Fruit fly (Drosophila melanogaster) whole organism, embryonic: ENCODE data around the gene Lsp2.

Experiments used
- Asciz ChIP-seq: fragments of 200-800 bp; sonication (Bioruptor generic); optimal IDR thresholded peaks from 2 replicates; lab custom pipeline; 2017; ENCODE audit warnings: missing biosample characterization, mild to moderate bottlenecking, missing genetic modification characterization, missing genetic modification reagents
- Bdp1 ChIP-seq: fragments of 200-800 bp; sonication (Bioruptor generic); optimal IDR thresholded peaks from 3 replicates; lab custom pipeline; 2016; ENCODE audit warnings: missing biosample characterization, missing genetic modification characterization
- Bteb2 ChIP-seq: fragments of 200-800 bp; sonication (Bioruptor generic); optimal IDR thresholded peaks from 2 replicates; lab custom pipeline; 2016; ENCODE audit warnings: missing biosample characterization, missing genetic modification characterization
- CG10209 ChIP-seq: fragments of 200-800 bp; sonication (Bioruptor generic); optimal IDR thresholded peaks from 3 replicates; lab custom pipeline; 2017; ENCODE audit warnings: missing biosample characterization, mild to moderate bottlenecking, missing genetic modification characterization, missing genetic modification reagents
- CG1024 ChIP-seq: fragments of 200-800 bp; sonication (Bioruptor generic); IDR thresholded peaks from 2 replicates; pipeline ENCODE4 v1.3.6; 2022; ENCODE audit warnings: missing biosample characterization, missing genetic modification characterization
- CG10267 ChIP-seq: fragments of 200-800 bp; sonication (Bioruptor generic); optimal IDR thresholded peaks from 2 replicates; lab custom pipeline; 2018; ENCODE audit warnings: missing biosample characterization, mild to moderate bottlenecking, missing genetic modification characterization, moderate library complexity
- CG10654 ChIP-seq: fragments of 200-800 bp; sonication (Bioruptor generic); optimal IDR thresholded peaks from 2 replicates; lab custom pipeline; 2016; ENCODE audit warnings: missing biosample characterization, missing genetic modification characterization
- CG11085 ChIP-seq: fragments of 200-800 bp; sonication (Bioruptor generic); IDR thresholded peaks from 2 replicates; pipeline ENCODE4 v1.3.6; 2022; ENCODE audit warnings: missing biosample characterization, missing genetic modification characterization
- CG11504 ChIP-seq: fragments of 200-800 bp; sonication (Bioruptor generic); optimal IDR thresholded peaks from 3 replicates; lab custom pipeline; 2019; ENCODE audit warnings: missing biosample characterization, mild to moderate bottlenecking, missing genetic modification characterization, moderate library complexity
- CG11560 ChIP-seq: fragments of 200-800 bp; sonication (Bioruptor generic); IDR thresholded peaks from 3 replicates; pipeline ENCODE4 v1.3.6; 2022; ENCODE audit warnings: missing biosample characterization, missing genetic modification characterization
- CG11695 ChIP-seq: fragments of 200-800 bp; sonication (Bioruptor generic); IDR thresholded peaks from 3 replicates; pipeline ENCODE4 v1.3.6; 2022; ENCODE audit warnings: missing biosample characterization, missing genetic modification characterization
- CG12744 ChIP-seq: fragments of 200-800 bp; sonication (Bioruptor generic); optimal IDR thresholded peaks from 2 replicates; lab custom pipeline; 2016; ENCODE audit warnings: missing biosample characterization, missing genetic modification characterization
- CG13424 ChIP-seq: fragments of 200-800 bp; sonication (Bioruptor generic); optimal IDR thresholded peaks from 2 replicates; lab custom pipeline; 2019; ENCODE audit warnings: missing biosample characterization, mild to moderate bottlenecking, missing genetic modification characterization, moderate library complexity
- CG15269 ChIP-seq: fragments of 200-800 bp; sonication (Bioruptor generic); optimal IDR thresholded peaks from 2 replicates; lab custom pipeline; 2018; ENCODE audit warnings: missing biosample characterization, mild to moderate bottlenecking, missing genetic modification characterization, moderate library complexity
- CG1602 ChIP-seq: fragments of 200-800 bp; sonication (Bioruptor generic); optimal IDR thresholded peaks from 3 replicates; lab custom pipeline; 2016; ENCODE audit warnings: missing biosample characterization, missing genetic modification characterization
- CG16863 ChIP-seq: fragments of 200-800 bp; sonication (Bioruptor generic); optimal IDR thresholded peaks from 3 replicates; lab custom pipeline; 2016; ENCODE audit warnings: missing biosample characterization, missing genetic modification characterization
- CG17361 ChIP-seq: fragments of 200-800 bp; sonication (Bioruptor generic); IDR thresholded peaks from 3 replicates; pipeline ENCODE4 v1.3.6; 2022; ENCODE audit warnings: missing biosample characterization, missing genetic modification characterization
- CG1832 ChIP-seq: fragments of 200-800 bp; sonication (Bioruptor generic); optimal IDR thresholded peaks from 2 replicates; lab custom pipeline; 2017; ENCODE audit warnings: missing biosample characterization, mild to moderate bottlenecking, missing genetic modification characterization, inconsistent platforms
- CG2120 ChIP-seq: fragments of 200-800 bp; sonication (Bioruptor generic); optimal IDR thresholded peaks from 3 replicates; lab custom pipeline; 2016; ENCODE audit warnings: missing biosample characterization, missing genetic modification characterization
- CG30403 ChIP-seq: fragments of 200-800 bp; sonication (Bioruptor generic); optimal IDR thresholded peaks from 3 replicates; lab custom pipeline; 2016; ENCODE audit warnings: missing biosample characterization, missing genetic modification characterization
- CG4820 ChIP-seq: fragments of 200-800 bp; sonication (Bioruptor generic); optimal IDR thresholded peaks from 3 replicates; lab custom pipeline; 2016; ENCODE audit warnings: missing biosample characterization, missing genetic modification characterization
- CG6689 ChIP-seq: fragments of 200-800 bp; sonication (Bioruptor generic); IDR thresholded peaks from 2 replicates; pipeline ENCODE4 v1.3.6; 2022; ENCODE audit warnings: missing biosample characterization, missing genetic modification characterization
- CG7839 ChIP-seq: fragments of 200-800 bp; sonication (Bioruptor generic); optimal IDR thresholded peaks from 3 replicates; lab custom pipeline; 2018; ENCODE audit warnings: missing biosample characterization, mild to moderate bottlenecking, missing genetic modification characterization, moderate library complexity
- Camta ChIP-seq: fragments of 200-800 bp; sonication (Bioruptor generic); optimal IDR thresholded peaks from 2 replicates; lab custom pipeline; 2016; ENCODE audit warnings: missing biosample characterization, missing genetic modification characterization
- D ChIP-seq, 2 experiments: fragments of 200-800 bp in 1 of 2; fragments of >200 bp in 1 of 2; sonication (Bioruptor generic) in 1 of 2; optimal IDR thresholded peaks; 2 replicates in 1 of 2; 3 replicates in 1 of 2; lab custom pipeline; 2017; ENCODE audit warnings: mild to moderate bottlenecking in 1 of 2, missing biosample characterization in 1 of 2, missing genetic modification characterization in 1 of 2, missing genetic modification reagents in 1 of 2
- E2f1 ChIP-seq: fragments of 200-800 bp; sonication (Bioruptor generic); IDR thresholded peaks from 2 replicates; pipeline ENCODE4 v1.3.6; 2022; ENCODE audit warnings: missing biosample characterization, missing genetic modification characterization
- E2f2 ChIP-seq: fragments of 200-800 bp; sonication (Bioruptor generic); IDR thresholded peaks from 2 replicates; pipeline ENCODE4 v1.3.6; 2022; ENCODE audit warnings: missing biosample characterization, missing genetic modification characterization
- HLHmδ ChIP-seq: fragments of 200-800 bp; sonication (Bioruptor generic); optimal IDR thresholded peaks from 2 replicates; lab custom pipeline; 2018; ENCODE audit warnings: missing biosample characterization, mild to moderate bottlenecking, missing genetic modification characterization, moderate library complexity
- Hmr ChIP-seq: fragments of 200-800 bp; sonication (Bioruptor generic); optimal IDR thresholded peaks from 3 replicates; lab custom pipeline; 2017; ENCODE audit warnings: mild to moderate bottlenecking, missing biosample characterization, missing genetic modification reagents, missing genetic modification characterization
- Hr78 ChIP-seq, 2 experiments: fragments of 200-800 bp in 1 of 2; fragments of >200 bp in 1 of 2; sonication (Bioruptor generic) in 1 of 2; optimal IDR thresholded peaks; 2 replicates each; lab custom pipeline; 2017 to 2019; ENCODE audit warnings: missing biosample characterization in 2 of 2, missing genetic modification characterization in 2 of 2, mild to moderate bottlenecking in 1 of 2, moderate library complexity in 1 of 2
- Meics ChIP-seq: fragments of 200-800 bp; sonication (Bioruptor generic); optimal IDR thresholded peaks from 2 replicates; lab custom pipeline; 2017; ENCODE audit warnings: missing biosample characterization, mild to moderate bottlenecking, missing genetic modification characterization
- Oli ChIP-seq: fragments of 200-800 bp; sonication (Bioruptor generic); optimal IDR thresholded peaks from 2 replicates; lab custom pipeline; 2018; ENCODE audit warnings: missing biosample characterization, mild to moderate bottlenecking, missing genetic modification characterization, moderate library complexity
- Sry-δ ChIP-seq: fragments of 200-800 bp; sonication (Bioruptor generic); optimal IDR thresholded peaks from 2 replicates; lab custom pipeline; 2016; ENCODE audit warnings: missing biosample characterization, missing genetic modification characterization
- Trl ChIP-seq, 3 experiments: fragments of >200 bp in 2 of 3; fragments of 200-800 bp in 1 of 3; sonication (Bioruptor generic) in 1 of 3; optimal IDR thresholded peaks; 2 replicates in 1 of 3; 3 replicates in 2 of 3; lab custom pipeline; 2016 to 2017; ENCODE audit warnings: missing biosample characterization in 1 of 3, missing genetic modification characterization in 1 of 3
- dm ChIP-seq: fragments of 200-800 bp; sonication (Bioruptor generic); optimal IDR thresholded peaks from 3 replicates; lab custom pipeline; 2016; ENCODE audit warnings: missing biosample characterization, missing genetic modification characterization
- gem ChIP-seq: fragments of 200-800 bp; sonication (Bioruptor generic); optimal IDR thresholded peaks from 2 replicates; lab custom pipeline; 2019; ENCODE audit warnings: missing biosample characterization, mild to moderate bottlenecking, missing genetic modification characterization, moderate library complexity
- grau ChIP-seq: fragments of 200-800 bp; optimal IDR thresholded peaks from 3 replicates; lab custom pipeline; 2019; ENCODE audit warnings: missing biosample characterization, mild to moderate bottlenecking, missing genetic modification characterization, moderate library complexity
- gsb-n ChIP-seq: fragments of 200-800 bp; sonication (Bioruptor generic); optimal IDR thresholded peaks from 3 replicates; lab custom pipeline; 2018; ENCODE audit warnings: missing biosample characterization, mild to moderate bottlenecking, missing genetic modification characterization
- hb ChIP-seq: fragments of 200-800 bp; sonication (Bioruptor generic); IDR thresholded peaks from 3 replicates; pipeline ENCODE4 v1.3.6; 2022; ENCODE audit warnings: missing biosample characterization, missing genetic modification characterization; ENCODE audit not compliant: partially characterized antibody
- ken ChIP-seq: fragments of 200-800 bp; sonication (Bioruptor generic); IDR thresholded peaks from 3 replicates; pipeline ENCODE4 v1.3.6; 2022; ENCODE audit warnings: missing biosample characterization, missing genetic modification characterization
- mld ChIP-seq: fragments of 200-800 bp; sonication (Bioruptor generic); IDR thresholded peaks from 3 replicates; pipeline ENCODE4 v1.3.6; 2022; ENCODE audit warnings: missing biosample characterization, missing genetic modification characterization; ENCODE audit not compliant: partially characterized antibody
- pan ChIP-seq, 4 experiments: fragments of >200 bp in 3 of 4; fragments of 200-800 bp in 1 of 4; sonication (Bioruptor generic) in 1 of 4; optimal IDR thresholded peaks in 3 of 4; IDR thresholded peaks in 1 of 4; 2 replicates each; pipeline versions ENCODE4 v1.3.6 to Lab custom; 2017 to 2022; ENCODE audit warnings: missing biosample characterization in 2 of 4, missing genetic modification characterization in 2 of 4, mixed read lengths in 1 of 4
- pb ChIP-seq: fragments of 200-800 bp; sonication (Bioruptor generic); optimal IDR thresholded peaks from 3 replicates; lab custom pipeline; 2016; ENCODE audit warnings: missing biosample characterization, missing genetic modification characterization
- sd ChIP-seq: fragments of 200-800 bp; sonication (Bioruptor generic); optimal IDR thresholded peaks from 3 replicates; lab custom pipeline; 2018; ENCODE audit warnings: missing biosample characterization, mild to moderate bottlenecking, missing genetic modification characterization, moderate library complexity
- sima ChIP-seq: fragments of 200-800 bp; sonication (Bioruptor generic); optimal IDR thresholded peaks from 2 replicates; lab custom pipeline; 2016; ENCODE audit warnings: missing biosample characterization, missing genetic modification characterization
- sisA ChIP-seq: fragments of 200-800 bp; sonication (Bioruptor generic); IDR thresholded peaks from 2 replicates; pipeline ENCODE4 v1.3.6; 2022; ENCODE audit warnings: missing biosample characterization, missing genetic modification characterization
- slou ChIP-seq: fragments of 200-800 bp; sonication (Bioruptor generic); optimal IDR thresholded peaks from 3 replicates; lab custom pipeline; 2016; ENCODE audit warnings: missing biosample characterization, missing genetic modification characterization
- zen2 ChIP-seq: fragments of 200-800 bp; sonication (Bioruptor generic); IDR thresholded peaks from 3 replicates; pipeline ENCODE4 v1.3.6; 2022; ENCODE audit warnings: missing biosample characterization, missing genetic modification characterization; ENCODE audit not compliant: partially characterized antibody

Lsp2 gene

DNA sequence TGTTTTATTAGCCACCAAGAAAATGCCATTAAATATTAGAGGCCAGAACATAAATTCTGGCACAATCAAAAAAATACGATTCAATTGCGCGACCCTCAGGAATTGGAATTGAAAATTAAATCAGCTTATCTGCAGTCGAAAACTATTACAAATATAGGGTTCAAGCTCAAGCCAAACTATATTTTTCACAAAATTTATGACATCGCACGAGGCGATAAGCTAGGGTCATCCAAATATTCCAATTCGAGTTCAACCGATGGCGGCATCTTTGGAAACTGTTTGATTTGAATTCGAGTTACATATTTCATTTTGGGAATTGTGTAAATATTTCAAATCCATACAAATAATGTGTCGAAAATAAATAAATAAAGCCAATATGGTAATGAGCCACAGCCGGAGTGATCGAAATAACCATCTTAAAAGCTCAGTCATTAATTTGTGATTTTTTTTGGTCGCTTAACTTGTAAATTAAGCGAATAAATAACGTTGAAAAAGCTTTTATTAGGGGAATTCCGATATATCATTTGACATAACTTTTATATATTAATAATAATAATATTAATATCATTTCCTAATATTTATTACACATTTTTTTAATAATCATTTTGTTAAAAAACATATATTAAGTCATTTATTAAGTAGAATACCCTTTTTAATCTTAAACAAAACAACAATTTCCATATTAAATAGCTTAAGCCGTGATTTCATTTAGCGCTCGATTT, 44.1 kb upstream of the Lsp2 start (continued):
- TF ChIP-seq Bdp1 (GFP tag; lab: Kevin White, UChicago): no peak
- peak; percentile 28 for TF ChIP-seq Meics (GFP tag; lab: Kevin White, UChicago)
- TF ChIP-seq CG17361: peak; percentile 57; the same call in 2 of the 3 replicates
- TF ChIP-seq Oli: peak; percentile 23
- no peak for TF ChIP-seq D (optimal IDR thresholded peaks at IDR 0.05; lab: Kevin White, UChicago)
- no peak for TF ChIP-seq D (GFP tag; optimal IDR thresholded peaks at IDR 0.05; lab: Kevin White, UChicago)
- TF ChIP-seq slou (GFP tag; lab: Kevin White, UChicago): no peak
- no peak for TF ChIP-seq CG11085
- peak; percentile 13 for TF ChIP-seq Hmr (GFP tag; lab: Kevin White, UChicago)
- peak; percentile 9; the same call in 1 of the 2 replicates for TF ChIP-seq CG6689 (GFP tag; lab: Robert Waterston, UW)
- TF ChIP-seq Hr78 (GFP tag; optimal IDR thresholded peaks at IDR 0.05; lab: Kevin White, UChicago): peak in 1 of 2 experiments; percentile 73
- no peak for TF ChIP-seq CG16863 (GFP tag; lab: Kevin White, UChicago)
- TF ChIP-seq E2f1 (GFP tag; lab: Robert Waterston, UW): no peak
- TF ChIP-seq CG12744 (GFP tag; lab: Kevin White, UChicago): no peak
- TF ChIP-seq CG1024 (GFP tag; lab: Robert Waterston, UW): no peak
- no peak for TF ChIP-seq sisA (GFP tag; lab: Robert Waterston, UW)
- no peak for TF ChIP-seq E2f2 (GFP tag; lab: Robert Waterston, UW)
- no peak for TF ChIP-seq CG10209 (GFP tag; lab: Kevin White, UChicago)
- peak; percentile 59 for TF ChIP-seq CG11504 (tag; lab: Kevin White, UChicago)
- TF ChIP-seq dm (GFP tag; lab: Kevin White, UChicago): no peak
- no peak for TF ChIP-seq hb
- TF ChIP-seq CG1602 (GFP tag; lab: Kevin White, UChicago): no peak
- TF ChIP-seq zen2 (GFP tag; lab: Robert Waterston, UW): no peak
- TF ChIP-seq sd (tag; lab: Kevin White, UChicago): peak; percentile 9
- peak; percentile 52; the same call in 1 of the 3 replicates for TF ChIP-seq CG11695 (GFP tag; lab: Robert Waterston, UW)
- TF ChIP-seq Bteb2 (GFP tag; lab: Kevin White, UChicago): no peak
- TF ChIP-seq gsb-n (tag; lab: Kevin White, UChicago): peak; percentile 63
- no peak for TF ChIP-seq Sry-δ
- peak; percentile 29 for TF ChIP-seq CG15269 (tag; lab: Kevin White, UChicago)
- peak; percentile 68 for TF ChIP-seq gem
- no peak for TF ChIP-seq ken (GFP tag; lab: Robert Waterston, UW)
- TF ChIP-seq Asciz (GFP tag; lab: Kevin White, UChicago): peak; percentile 12
- no peak for TF ChIP-seq CG11560 (tag; lab: Robert Waterston, UW)
- no peak for TF ChIP-seq mld (GFP tag; lab: Robert Waterston, UW)
- no peak for TF ChIP-seq pb (GFP tag; lab: Kevin White, UChicago)
- no peak for TF ChIP-seq CG1832 (GFP tag; lab: Kevin White, UChicago)
- no peak for TF ChIP-seq CG4820 (GFP tag; lab: Kevin White, UChicago)
- no peak for TF ChIP-seq pan (optimal IDR thresholded peaks at IDR 0.05; lab: Kevin White, UChicago)
- no peak for TF ChIP-seq pan (GFP tag; optimal IDR thresholded peaks at IDR 0.05 in 1 of 2, IDR thresholded peaks at IDR 0.05 in 1 of 2)
- peak; percentile 40 for TF ChIP-seq CG10267 (tag; lab: Kevin White, UChicago)
- no peak for TF ChIP-seq Trl (optimal IDR thresholded peaks at IDR 0.05; lab: Kevin White, UChicago)
- no peak for TF ChIP-seq Trl (GFP tag; optimal IDR thresholded peaks at IDR 0.05; lab: Kevin White, UChicago)
- TF ChIP-seq grau (tag; lab: Kevin White, UChicago): peak; percentile 41
- TF ChIP-seq CG30403: no peak
- no peak for TF ChIP-seq sima
- TF ChIP-seq Camta (GFP tag; lab: Kevin White, UChicago): no peak
- TF ChIP-seq CG13424: peak; percentile 27
- TF ChIP-seq CG10654 (GFP tag; lab: Kevin White, UChicago): no peak
- TF ChIP-seq CG2120 (GFP tag; lab: Kevin White, UChicago): no peak
- peak; percentile 24 for TF ChIP-seq CG7839 (tag; lab: Kevin White, UChicago)
- TF ChIP-seq HLHmδ (GFP tag; lab: Kevin White, UChicago): no peak
